Worm (Caenorhabditis elegans) whole organism, mixed stage, embryonic: ENCODE measurements around the gene nspe-6.

Source experiments
- blmp-1 ChIP-seq: fragments of 150-350 bp; optimal IDR thresholded peaks from 2 replicates; lab custom pipeline; 2014; ENCODE audit warnings: missing biosample characterization, missing genetic modification characterization
- lin-13 ChIP-seq: fragments of 150-350 bp; optimal IDR thresholded peaks from 2 replicates; lab custom pipeline; 2014; ENCODE audit warnings: missing biosample characterization, missing genetic modification characterization
- pha-4 ChIP-seq: fragments of 150-350 bp; optimal IDR thresholded peaks from 2 replicates; lab custom pipeline; 2018; ENCODE audit warnings: missing biosample characterization, missing genetic modification reagents, missing genetic modification characterization
- snpc-4 ChIP-seq: fragments of 150-350 bp; optimal IDR thresholded peaks from 2 replicates; lab custom pipeline; 2014; ENCODE audit warnings: missing biosample characterization, missing genetic modification characterization
- ztf-11 ChIP-seq: fragments of 150-350 bp; optimal IDR thresholded peaks from 2 replicates; lab custom pipeline; 2014; ENCODE audit warnings: missing biosample characterization, missing genetic modification characterization

DNA sequence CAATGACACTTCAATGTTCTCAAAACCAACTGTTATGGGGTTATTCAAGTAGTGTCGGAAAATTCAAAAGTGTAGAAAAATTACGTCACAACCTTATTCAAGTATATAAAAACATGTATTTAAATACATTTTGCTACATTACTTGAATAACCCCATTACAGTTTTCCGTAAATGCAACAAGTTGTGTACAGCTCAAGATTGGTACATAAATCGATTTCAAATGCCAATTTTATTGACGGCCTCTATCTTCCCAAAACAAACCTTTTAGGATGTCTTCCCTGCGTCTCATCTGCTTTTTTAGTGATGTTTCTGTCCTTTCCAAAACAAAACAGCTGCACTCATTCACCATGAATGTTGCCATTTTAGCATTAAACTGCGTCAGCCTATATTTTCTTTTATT, 13.4 kb upstream of the nspe-6 start, which contains the start of gene Y38E10A.28:
- TF ChIP-seq ztf-11 (tag; lab: Kevin White, UChicago) (no peak), blmp-1 (tag; lab: Kevin White, UChicago) (no peak), snpc-4 (tag; lab: Kevin White, UChicago) (no peak), pha-4 (tag; lab: Kevin White, UChicago) (no peak), lin-13 (no peak)
